Fruit fly (Drosophila melanogaster): ENCODE results near the gene Iml1.

Gene Iml1

dm6 chr3L:1575731-1576376 lies 42.0 kb upstream of the Iml1 start (continued):
- peak; percentile 15 for TF ChIP-seq CG13296 (GFP tag; optimal IDR thresholded peaks at IDR 0.05)
- no peak for TF ChIP-seq Ptx1 (GFP tag; IDR thresholded peaks at IDR 0.05)
- no peak for TF ChIP-seq CG30403 (GFP tag; optimal IDR thresholded peaks at IDR 0.05)
- TF ChIP-seq zfh1 (GFP tag; IDR thresholded peaks at IDR 0.05): 0 out of 3 replicates have a peak, but pooled peaks have one; percentile 42
- no peak for TF ChIP-seq Ravus (GFP tag; IDR thresholded peaks at IDR 0.05)
- TF ChIP-seq CG6254 (GFP tag; optimal IDR thresholded peaks at IDR 0.05): peak; percentile 16
- TF ChIP-seq CG9437 (GFP tag; optimal IDR thresholded peaks at IDR 0.05): peak; percentile 27
- TF ChIP-seq Bteb2 (GFP tag; optimal IDR thresholded peaks at IDR 0.05): no peak
- 0 out of 3 replicates have a peak, but pooled peaks have one; percentile 25 for TF ChIP-seq row (GFP tag; IDR thresholded peaks at IDR 0.05)
- 0 out of 3 replicates have a peak, but pooled peaks have one; percentile 12 for TF ChIP-seq z (GFP tag; IDR thresholded peaks at IDR 0.05)
- no peak for TF ChIP-seq Bgb (GFP tag; IDR thresholded peaks at IDR 0.05; ENCODE audit: partially characterized antibody)
- peak; percentile 0 for TF ChIP-seq Ets97D (GFP tag; optimal IDR thresholded peaks at IDR 0.05)

dm6 chr3L:1573191-1573590 lies 39.4 kb upstream of the Iml1 start:
- TF ChIP-seq CG11696 (GFP tag; IDR thresholded peaks at IDR 0.05) (no peak), pum (GFP tag; optimal IDR thresholded peaks at IDR 0.05) (no peak), gsb (GFP tag; IDR thresholded peaks at IDR 0.05) (no peak), Gsc (GFP tag; IDR thresholded peaks at IDR 0.05) (no peak), trh (GFP tag; optimal IDR thresholded peaks at IDR 0.05) (no peak), sd (tag; optimal IDR thresholded peaks at IDR 0.05) (peak; percentile 97), Abd-B (GFP tag; optimal IDR thresholded peaks at IDR 0.05) (no peak), Lpt (GFP tag; optimal IDR thresholded peaks at IDR 0.05) (no peak), CG1233 (GFP tag; optimal IDR thresholded peaks at IDR 0.05) (no peak), CG3163 (GFP tag; optimal IDR thresholded peaks at IDR 0.05) (no peak), insv (GFP tag; optimal IDR thresholded peaks at IDR 0.05) (no peak), CG2199 (GFP tag; IDR thresholded peaks at IDR 0.05) (0 out of 3 replicates have a peak, but pooled peaks have one; percentile 66), CG7928 (GFP tag; optimal IDR thresholded peaks at IDR 0.05) (no peak), her (GFP tag; optimal IDR thresholded peaks at IDR 0.05) (no peak), wek (GFP tag; optimal IDR thresholded peaks at IDR 0.05) (peak; percentile 15), CG12942 (GFP tag; optimal IDR thresholded peaks at IDR 0.05) (no peak), CG15514 (GFP tag; optimal IDR thresholded peaks at IDR 0.05) (no peak), CG6813 (GFP tag; optimal IDR thresholded peaks at IDR 0.05) (no peak), vnd (GFP tag; IDR thresholded peaks at IDR 0.05; ENCODE audit: partially characterized antibody) (peak; percentile 20; the same call in 1 of the 3 replicates)

- TF ChIP-seq sd (tag; optimal IDR thresholded peaks at IDR 0.05) (peak; percentile 42), Pdp1 (GFP tag; optimal IDR thresholded peaks at IDR 0.05) (peak in 1 of 2 experiments; percentile 13), klu (GFP tag; IDR thresholded peaks at IDR 0.05) (no peak), her (GFP tag; optimal IDR thresholded peaks at IDR 0.05) (no peak), onecut (GFP tag; IDR thresholded peaks at IDR 0.05) (peak; percentile 36), so (GFP tag; IDR thresholded peaks at IDR 0.05) (peak; percentile 68; the same call in 2 of the 3 replicates), z (GFP tag; IDR thresholded peaks at IDR 0.05) (0 out of 3 replicates have a peak, but pooled peaks have one; percentile 55), sisA (GFP tag; IDR thresholded peaks at IDR 0.05) (no peak), CG3995 (GFP tag; optimal IDR thresholded peaks at IDR 0.05) (no peak), chinmo (GFP tag; IDR thresholded peaks at IDR 0.05; ENCODE audit: partially characterized antibody) (0 out of 4 replicates have a peak, but pooled peaks have one; percentile 43), pros (GFP tag; optimal IDR thresholded peaks at IDR 0.05) (no peak), Lhr (GFP tag; optimal IDR thresholded peaks at IDR 0.05) (no peak), prd (optimal IDR thresholded peaks at IDR 0.05) (no peak), prd (GFP tag; IDR thresholded peaks at IDR 0.05) (no peak), CG12769 (tag; optimal IDR thresholded peaks at IDR 0.05) (peak; percentile 59), D19B (GFP tag; optimal IDR thresholded peaks at IDR 0.05) (no peak), NK7.1 (GFP tag; optimal IDR thresholded peaks at IDR 0.05) (no peak), CG11560 (tag; IDR thresholded peaks at IDR 0.05) (no peak), CG12942 (GFP tag; optimal IDR thresholded peaks at IDR 0.05) (no peak), CG6683 (GFP tag; optimal IDR thresholded peaks at IDR 0.05) (no peak), CG17385 (GFP tag; optimal IDR thresholded peaks at IDR 0.05) (peak; percentile 6)
These were observed 37.2 kb upstream of the Iml1 start for dm6 chr3L:1571077-1571476.

Data from whole organism, embryonic.